Worm (Caenorhabditis elegans): ENCODE data around the gene R09E10.1.
"Not testable (repeated sequence)": the region's sequence is repeated elsewhere in the genome, so short reads cannot be mapped to it uniquely, and the experiment has no call there.

The R09E10.1 gene

ce11 chrIV:10322650-10323049, at the start of gene R09E10.1:
Gene R09E10.1 (minus strand): TSS chrIV:10322750.
- not testable (repeated sequence) for TF ChIP-seq nhr-11, lsy-2, lin-11 (tag; optimal IDR thresholded peaks at IDR 0.05)

- TF ChIP-seq alr-1 (tag; optimal IDR thresholded peaks at IDR 0.05) (no peak), nhr-129 (tag; optimal IDR thresholded peaks at IDR 0.05) (peak; percentile 11)
Observed at ce11 chrIV:10368326-10368725, 45.8 kb upstream of the R09E10.1 start, which contains the start of gene iars-1. Gene iars-1 (plus strand): TSS chrIV:10368601.

- TF ChIP-seq unc-55 (GFP tag; optimal IDR thresholded peaks at IDR 0.05) (peak; percentile 58), C34F6.9 (tag; optimal IDR thresholded peaks at IDR 0.05) (peak; percentile 53), F13H6.1 (tag; optimal IDR thresholded peaks at IDR 0.05) (no peak), lsy-2 (tag; optimal IDR thresholded peaks at IDR 0.05) (peak in 1 of 2 experiments; percentile 62)
Observed at ce11 chrIV:10367740-10368246, 45.2 kb upstream of the R09E10.1 start, which contains the start of gene pges-2. Gene pges-2 (minus strand): TSS chrIV:10367790.

ce11 chrIV:10366018-10366417, 43.5 kb upstream of the R09E10.1 start, which contains the start of gene sir-2.1:
Gene sir-2.1 (minus strand): TSS chrIV:10366229.
- TF ChIP-seq skn-1 (tag; optimal IDR thresholded peaks at IDR 0.05) (no peak), egl-27 (tag; optimal IDR thresholded peaks at IDR 0.05) (no peak), crh-2 (tag; optimal IDR thresholded peaks at IDR 0.05) (peak; percentile 83), ztf-1 (GFP tag; conservative IDR thresholded peaks at IDR 0.05) (no peak), nhr-25 (tag; optimal IDR thresholded peaks at IDR 0.05) (peak; percentile 29), nhr-237 (tag; optimal IDR thresholded peaks at IDR 0.05) (no peak), zag-1 (tag; optimal IDR thresholded peaks at IDR 0.05) (no peak), ztf-11 (tag; optimal IDR thresholded peaks at IDR 0.05) (no peak), gmeb-1 (tag; optimal IDR thresholded peaks at IDR 0.05) (peak; percentile 67), lsy-2 (tag; optimal IDR thresholded peaks at IDR 0.05) (peak in 1 of 2 experiments; percentile 69), nhr-6 (tag; optimal IDR thresholded peaks at IDR 0.05) (no peak), F13H6.1 (tag; optimal IDR thresholded peaks at IDR 0.05) (peak; percentile 40), sma-3 (GFP tag; optimal IDR thresholded peaks at IDR 0.05) (peak; percentile 49), nhr-11 (tag; optimal IDR thresholded peaks at IDR 0.05) (no peak), sma-9 (GFP tag; optimal IDR thresholded peaks at IDR 0.05) (peak; percentile 53), sma-9 (tag; optimal IDR thresholded peaks at IDR 0.05) (no peak), lin-13 (GFP tag; optimal IDR thresholded peaks at IDR 0.05) (no peak), unc-62 (GFP tag; optimal IDR thresholded peaks at IDR 0.05) (no peak), C34F6.9 (tag; optimal IDR thresholded peaks at IDR 0.05) (peak; percentile 64), ZK546.5 (tag; optimal IDR thresholded peaks at IDR 0.05) (no peak), nhr-129 (tag; optimal IDR thresholded peaks at IDR 0.05) (peak; percentile 54), unc-55 (GFP tag; optimal IDR thresholded peaks at IDR 0.05) (peak; percentile 54), fos-1 (tag; optimal IDR thresholded peaks at IDR 0.05) (no peak)

- TF ChIP-seq Y55F3AM.14 (GFP tag; optimal IDR thresholded peaks at IDR 0.05) (no peak), ama-1 (optimal IDR thresholded peaks at IDR 0.05) (no peak), lsy-2 (tag; optimal IDR thresholded peaks at IDR 0.05) (no peak), nhr-6 (tag; optimal IDR thresholded peaks at IDR 0.05) (no peak), crh-2 (tag; optimal IDR thresholded peaks at IDR 0.05) (no peak), sma-9 (GFP tag; optimal IDR thresholded peaks at IDR 0.05) (no peak), sma-9 (tag; optimal IDR thresholded peaks at IDR 0.05) (no peak), nhr-25 (tag; optimal IDR thresholded peaks at IDR 0.05) (no peak), nhr-23 (tag; optimal IDR thresholded peaks at IDR 0.05) (no peak), nhr-10 (tag; optimal IDR thresholded peaks at IDR 0.05) (no peak)
Observed at ce11 chrIV:10360336-10360735, 37.8 kb upstream of the R09E10.1 start, which contains the start of gene ugt-59. Gene ugt-59 (plus strand): TSS chrIV:10360636.

ce11 chrIV:10357842-10358241, 35.3 kb upstream of the R09E10.1 start, which contains the start of gene gkow-1:
Gene gkow-1 (plus strand): TSS chrIV:10358142.
- TF ChIP-seq C34F6.9 (tag; optimal IDR thresholded peaks at IDR 0.05) (peak; percentile 33), sem-4 (tag; optimal IDR thresholded peaks at IDR 0.05) (no peak), zag-1 (tag; optimal IDR thresholded peaks at IDR 0.05) (no peak), mab-5 (tag; optimal IDR thresholded peaks at IDR 0.05) (no peak), nhr-237 (tag; optimal IDR thresholded peaks at IDR 0.05) (no peak), ceh-82 (tag; optimal IDR thresholded peaks at IDR 0.05) (no peak), alr-1 (tag; optimal IDR thresholded peaks at IDR 0.05) (no peak), nhr-23 (tag; optimal IDR thresholded peaks at IDR 0.05) (no peak), ZK546.5 (tag; optimal IDR thresholded peaks at IDR 0.05) (no peak), crh-2 (tag; optimal IDR thresholded peaks at IDR 0.05) (peak; percentile 7), unc-55 (GFP tag; optimal IDR thresholded peaks at IDR 0.05) (peak; percentile 39)
